Fruit fly (Drosophila melanogaster): Measurements from ENCODE around the gene CG15771.

Gene CG15771

DNA sequence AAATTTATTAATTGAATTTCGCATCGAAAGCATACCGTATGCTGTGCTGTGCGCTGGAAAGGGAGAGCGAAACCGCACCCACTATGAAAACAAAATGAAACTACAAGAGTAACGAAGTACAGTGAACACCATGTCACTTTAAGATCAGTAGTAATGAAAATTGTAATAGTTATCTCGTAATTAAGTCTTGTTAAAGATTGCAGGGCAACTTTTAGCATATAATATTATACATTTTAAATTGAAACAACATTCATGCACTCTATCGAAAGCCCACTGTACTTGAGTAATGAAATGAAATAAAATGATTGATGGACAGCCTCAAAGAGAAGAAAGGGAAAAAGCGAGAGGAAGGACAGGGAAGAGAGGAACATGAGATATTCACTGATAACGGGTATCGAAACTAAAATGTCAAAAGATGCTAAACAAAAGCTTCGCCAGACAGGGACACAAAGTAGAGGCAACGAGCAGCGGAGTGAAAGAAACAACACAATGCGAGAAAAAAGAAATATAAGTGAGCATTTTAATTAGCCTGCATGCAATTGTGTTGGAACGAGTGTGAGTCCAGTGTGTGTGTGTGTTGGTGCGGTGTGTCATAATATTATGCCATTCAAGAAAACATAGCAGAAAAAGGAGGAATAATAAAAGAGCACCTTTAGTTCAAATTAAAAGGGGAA is 20.0 kb upstream of the CG15771 start (continued):
- TF ChIP-seq org-1 (GFP tag; optimal IDR thresholded peaks at IDR 0.05) (peak; percentile 74), stwl (tag; optimal IDR thresholded peaks at IDR 0.05) (no peak), CG3847 (GFP tag; IDR thresholded peaks at IDR 0.05) (peak; percentile 72), CG12744 (GFP tag; optimal IDR thresholded peaks at IDR 0.05) (peak; percentile 33), fru (optimal IDR thresholded peaks at IDR 0.05) (no peak), Xrp1 (GFP tag; IDR thresholded peaks at IDR 0.05) (peak; percentile 83), D (optimal IDR thresholded peaks at IDR 0.05) (no peak), D (GFP tag; optimal IDR thresholded peaks at IDR 0.05) (peak; percentile 47), CG4404 (GFP tag; IDR thresholded peaks at IDR 0.05) (peak; percentile 47), so (GFP tag; IDR thresholded peaks at IDR 0.05) (peak; percentile 80), CG4854 (GFP tag; optimal IDR thresholded peaks at IDR 0.05) (peak; percentile 54), Dad (GFP tag; optimal IDR thresholded peaks at IDR 0.05) (peak; percentile 26), ATbp (GFP tag; optimal IDR thresholded peaks at IDR 0.05) (peak; percentile 45), CG42726 (GFP tag; IDR thresholded peaks at IDR 0.05; ENCODE audit: partially characterized antibody) (no peak), al (GFP tag; IDR thresholded peaks at IDR 0.05) (peak; percentile 50), CG9817 (tag; optimal IDR thresholded peaks at IDR 0.05) (peak; percentile 75), sens-2 (GFP tag; IDR thresholded peaks at IDR 0.05) (no peak), Sox100B (GFP tag; optimal IDR thresholded peaks at IDR 0.05) (peak; percentile 55), abd-A (tag; optimal IDR thresholded peaks at IDR 0.05) (no peak), CG32767 (GFP tag; IDR thresholded peaks at IDR 0.05) (no peak), CG12391 (tag; optimal IDR thresholded peaks at IDR 0.05) (peak; percentile 80), Camta (GFP tag; optimal IDR thresholded peaks at IDR 0.05) (peak; percentile 38), sob (GFP tag; IDR thresholded peaks at IDR 0.05) (peak; percentile 84), CrebB (tag; optimal IDR thresholded peaks at IDR 0.05) (peak; percentile 67), Six4 (GFP tag; optimal IDR thresholded peaks at IDR 0.05) (no peak), CG2116 (GFP tag; optimal IDR thresholded peaks at IDR 0.05) (peak; percentile 16), CkIIα-i1 (GFP tag; IDR thresholded peaks at IDR 0.05) (no peak), crp (GFP tag; optimal IDR thresholded peaks at IDR 0.05) (no peak), bbx (GFP tag; IDR thresholded peaks at IDR 0.05; ENCODE audit: partially characterized antibody) (no peak), fd102C (GFP tag; optimal IDR thresholded peaks at IDR 0.05) (no peak), NFAT (GFP tag; IDR thresholded peaks at IDR 0.05) (peak; percentile 43), dmrt11E (tag; optimal IDR thresholded peaks at IDR 0.05) (peak; percentile 73), CG8944 (GFP tag; optimal IDR thresholded peaks at IDR 0.05) (no peak), CG14667 (GFP tag; IDR thresholded peaks at IDR 0.05) (peak; percentile 67; the same call in 1 of the 2 replicates), Nf-YA (GFP tag; IDR thresholded peaks at IDR 0.05) (no peak), sim (GFP tag; IDR thresholded peaks at IDR 0.05) (no peak), zen (tag; optimal IDR thresholded peaks at IDR 0.05) (peak; percentile 43), CG18262 (tag; optimal IDR thresholded peaks at IDR 0.05) (peak; percentile 78), CG9215 (GFP tag; IDR thresholded peaks at IDR 0.05) (peak; percentile 54; the same call in 1 of the 2 replicates), Ets65A (GFP tag) (no peak), en (GFP tag; optimal IDR thresholded peaks at IDR 0.05) (peak; percentile 16), lbe (GFP tag; optimal IDR thresholded peaks at IDR 0.05) (peak; percentile 80), nom (GFP tag; optimal IDR thresholded peaks at IDR 0.05) (peak; percentile 51), hth (optimal IDR thresholded peaks at IDR 0.05) (no peak), CG10431 (GFP tag; optimal IDR thresholded peaks at IDR 0.05) (no peak), CG10147 (GFP tag; optimal IDR thresholded peaks at IDR 0.05) (peak; percentile 68), Max (GFP tag; optimal IDR thresholded peaks at IDR 0.05) (peak; percentile 27), CG7372 (GFP tag; IDR thresholded peaks at IDR 0.05) (peak; percentile 71), tin (GFP tag; optimal IDR thresholded peaks at IDR 0.05) (peak; percentile 61), eve (GFP tag; optimal IDR thresholded peaks at IDR 0.05) (no peak), NK7.1 (GFP tag; optimal IDR thresholded peaks at IDR 0.05) (peak; percentile 31)

Data from whole organism, embryonic.